Fruit fly (Drosophila melanogaster) whole organism, embryonic: ENCODE data around the gene CG5810.

ENCODE experiments used
- Atf-2 ChIP-seq: fragments of 200-800 bp; sonication (Bioruptor generic); optimal IDR thresholded peaks from 2 replicates; lab custom pipeline; 2016; ENCODE audit warnings: missing biosample characterization, missing genetic modification characterization
- BtbVII ChIP-seq: fragments of 200-800 bp; sonication (Bioruptor generic); optimal IDR thresholded peaks from 3 replicates; lab custom pipeline; 2017; ENCODE audit warnings: missing biosample characterization, mild to moderate bottlenecking, missing genetic modification characterization
- CG10267 ChIP-seq: fragments of 200-800 bp; sonication (Bioruptor generic); optimal IDR thresholded peaks from 2 replicates; lab custom pipeline; 2018; ENCODE audit warnings: missing biosample characterization, mild to moderate bottlenecking, missing genetic modification characterization, moderate library complexity
- CG10654 ChIP-seq: fragments of 200-800 bp; sonication (Bioruptor generic); optimal IDR thresholded peaks from 2 replicates; lab custom pipeline; 2016; ENCODE audit warnings: missing biosample characterization, missing genetic modification characterization
- CG12236 ChIP-seq: fragments of 200-800 bp; sonication (Bioruptor generic); optimal IDR thresholded peaks from 2 replicates; lab custom pipeline; 2016; ENCODE audit warnings: missing biosample characterization, missing genetic modification characterization
- CG15514 ChIP-seq: fragments of 200-800 bp; sonication (Bioruptor generic); optimal IDR thresholded peaks from 3 replicates; lab custom pipeline; 2017; ENCODE audit warnings: missing biosample characterization, missing genetic modification characterization, mild to moderate bottlenecking, moderate library complexity, missing genetic modification reagents
- CG16815 ChIP-seq: fragments of 200-800 bp; sonication (Bioruptor generic); optimal IDR thresholded peaks from 3 replicates; lab custom pipeline; 2017; ENCODE audit warnings: missing biosample characterization, mild to moderate bottlenecking, missing genetic modification characterization
- CG17359 ChIP-seq: fragments of 200-800 bp; sonication (Bioruptor generic); optimal IDR thresholded peaks from 3 replicates; lab custom pipeline; 2018; ENCODE audit warnings: missing biosample characterization, mild to moderate bottlenecking, missing genetic modification characterization, moderate library complexity
- CG17385 ChIP-seq: fragments of 200-800 bp; sonication (Bioruptor generic); optimal IDR thresholded peaks from 3 replicates; lab custom pipeline; 2018; ENCODE audit warnings: missing biosample characterization, mild to moderate bottlenecking, missing genetic modification characterization
- CG17568 ChIP-seq: fragments of 200-800 bp; sonication (Bioruptor generic); optimal IDR thresholded peaks from 2 replicates; lab custom pipeline; 2018; ENCODE audit warnings: missing biosample characterization, mild to moderate bottlenecking, missing genetic modification characterization, moderate library complexity
- CG6654 ChIP-seq: fragments of 200-800 bp; sonication (Bioruptor generic); optimal IDR thresholded peaks from 2 replicates; lab custom pipeline; 2017; ENCODE audit warnings: missing biosample characterization, mild to moderate bottlenecking, missing genetic modification characterization
- CG6765 ChIP-seq: fragments of 200-800 bp; sonication (Bioruptor generic); optimal IDR thresholded peaks from 3 replicates; lab custom pipeline; 2017; ENCODE audit warnings: missing biosample characterization, mild to moderate bottlenecking, missing genetic modification characterization
- CG8089 ChIP-seq: fragments of 200-800 bp; sonication (Bioruptor generic); optimal IDR thresholded peaks from 3 replicates; lab custom pipeline; 2016; ENCODE audit warnings: missing biosample characterization, missing genetic modification characterization
- CHES-1-like ChIP-seq: fragments of 200-800 bp; sonication (Bioruptor generic); optimal IDR thresholded peaks from 2 replicates; lab custom pipeline; 2016; ENCODE audit warnings: missing biosample characterization, missing genetic modification characterization
- D ChIP-seq, 2 experiments: fragments of 200-800 bp in 1 of 2; fragments of >200 bp in 1 of 2; sonication (Bioruptor generic) in 1 of 2; optimal IDR thresholded peaks; 2 replicates in 1 of 2; 3 replicates in 1 of 2; lab custom pipeline; 2017; ENCODE audit warnings: mild to moderate bottlenecking in 1 of 2, missing biosample characterization in 1 of 2, missing genetic modification characterization in 1 of 2, missing genetic modification reagents in 1 of 2
- D19B ChIP-seq: fragments of 200-800 bp; sonication (Bioruptor generic); optimal IDR thresholded peaks from 2 replicates; lab custom pipeline; 2017; ENCODE audit warnings: missing biosample characterization, mild to moderate bottlenecking, missing genetic modification characterization
- Dek ChIP-seq: fragments of 200-800 bp; sonication (Bioruptor generic); optimal IDR thresholded peaks from 3 replicates; lab custom pipeline; 2019; ENCODE audit warnings: missing biosample characterization, mild to moderate bottlenecking, missing genetic modification characterization, moderate library complexity
- Dp ChIP-seq: fragments of 200-800 bp; sonication (Bioruptor generic); optimal IDR thresholded peaks from 2 replicates; lab custom pipeline; 2018; ENCODE audit warnings: missing biosample characterization, mild to moderate bottlenecking, missing genetic modification characterization, moderate library complexity
- Eip74EF ChIP-seq, 2 experiments: fragments of 200-800 bp in 1 of 2; fragments of >200 bp in 1 of 2; sonication (Bioruptor generic) in 1 of 2; optimal IDR thresholded peaks; 2 replicates each; lab custom pipeline; 2017 to 2019; ENCODE audit warnings: missing biosample characterization in 2 of 2, missing genetic modification characterization in 2 of 2, mild to moderate bottlenecking in 1 of 2, moderate library complexity in 1 of 2
- Jarid2 ChIP-seq: fragments of 200-800 bp; sonication (Bioruptor generic); optimal IDR thresholded peaks from 3 replicates; lab custom pipeline; 2017; ENCODE audit warnings: mild to moderate bottlenecking, missing biosample characterization, missing genetic modification reagents, missing genetic modification characterization
- Med ChIP-seq: fragments of 200-800 bp; sonication (Bioruptor generic); peaks from one replicate; lab custom pipeline; 2016; ENCODE audit warnings: missing biosample characterization, missing genetic modification characterization, mild to moderate bottlenecking, inconsistent platforms, moderate library complexity
- Mrtf ChIP-seq: fragments of 200-800 bp; sonication (Bioruptor generic); IDR thresholded peaks from 3 replicates; pipeline ENCODE4 v1.3.6; 2022; ENCODE audit warnings: missing biosample characterization, missing genetic modification characterization
- Spps ChIP-seq: fragments of 200-800 bp; sonication (Bioruptor generic); optimal IDR thresholded peaks from 2 replicates; lab custom pipeline; 2018; ENCODE audit warnings: missing biosample characterization, mild to moderate bottlenecking, missing genetic modification characterization
- bbx ChIP-seq: fragments of 200-800 bp; sonication (Bioruptor generic); IDR thresholded peaks from 2 replicates; pipeline ENCODE4 v1.3.6; 2022; ENCODE audit warnings: missing biosample characterization, missing genetic modification characterization; ENCODE audit not compliant: partially characterized antibody
- bigmax ChIP-seq: fragments of 200-800 bp; sonication (Bioruptor generic); optimal IDR thresholded peaks from 2 replicates; lab custom pipeline; 2018; ENCODE audit warnings: missing biosample characterization, mild to moderate bottlenecking, missing genetic modification characterization
- br ChIP-seq: fragments of >200 bp; optimal IDR thresholded peaks from 2 replicates; lab custom pipeline; 2017
- chinmo ChIP-seq: fragments of 200-800 bp; sonication (Bioruptor generic); IDR thresholded peaks from 4 replicates; pipeline ENCODE4 v1.3.6; 2022; ENCODE audit warnings: missing biosample characterization, missing genetic modification characterization; ENCODE audit not compliant: partially characterized antibody
- da ChIP-seq: fragments of 200-800 bp; sonication (Bioruptor generic); optimal IDR thresholded peaks from 2 replicates; lab custom pipeline; 2016; ENCODE audit warnings: missing biosample characterization, missing genetic modification characterization
- dpn ChIP-seq, 2 experiments: fragments of 200-800 bp; sonication (Bioruptor generic); optimal IDR thresholded peaks; 3 replicates each; lab custom pipeline; 2016; ENCODE audit warnings: missing biosample characterization in 2 of 2, missing genetic modification characterization in 2 of 2
- ewg ChIP-seq: fragments of 200-800 bp; sonication (Bioruptor generic); optimal IDR thresholded peaks from 3 replicates; lab custom pipeline; 2017; ENCODE audit warnings: mild to moderate bottlenecking, missing biosample characterization, missing genetic modification reagents, missing genetic modification characterization
- exex ChIP-seq: fragments of 200-800 bp; sonication (Bioruptor generic); optimal IDR thresholded peaks from 4 replicates; lab custom pipeline; 2018; ENCODE audit warnings: missing biosample characterization, mild to moderate bottlenecking, missing genetic modification characterization, moderate library complexity
- hb ChIP-seq: fragments of 200-800 bp; sonication (Bioruptor generic); IDR thresholded peaks from 3 replicates; pipeline ENCODE4 v1.3.6; 2022; ENCODE audit warnings: missing biosample characterization, missing genetic modification characterization; ENCODE audit not compliant: partially characterized antibody
- lbe ChIP-seq: fragments of 200-800 bp; sonication (Bioruptor generic); optimal IDR thresholded peaks from 2 replicates; lab custom pipeline; 2016; ENCODE audit warnings: missing biosample characterization, mild to moderate bottlenecking, missing genetic modification characterization
- lilli ChIP-seq: fragments of 200-800 bp; sonication (Bioruptor generic); optimal IDR thresholded peaks from 3 replicates; lab custom pipeline; 2016; ENCODE audit warnings: missing biosample characterization, missing genetic modification characterization
- mirr ChIP-seq: fragments of 200-800 bp; sonication (Bioruptor generic); optimal IDR thresholded peaks from 3 replicates; lab custom pipeline; 2018; ENCODE audit warnings: missing biosample characterization, mild to moderate bottlenecking, missing genetic modification characterization
- nerfin-2 ChIP-seq: fragments of 200-800 bp; sonication (Bioruptor generic); IDR thresholded peaks from 2 replicates; pipeline ENCODE4 v1.3.6; 2022; ENCODE audit warnings: missing biosample characterization, missing genetic modification characterization; ENCODE audit not compliant: partially characterized antibody
- nom ChIP-seq: fragments of 200-800 bp; sonication (Bioruptor generic); optimal IDR thresholded peaks from 2 replicates; lab custom pipeline; 2017; ENCODE audit warnings: missing biosample characterization, missing genetic modification characterization, mild to moderate bottlenecking, moderate library complexity, missing genetic modification reagents
- p53 ChIP-seq: fragments of 200-800 bp; sonication (Bioruptor generic); optimal IDR thresholded peaks from 2 replicates; lab custom pipeline; 2016; ENCODE audit warnings: missing biosample characterization, missing genetic modification characterization
- pho ChIP-seq: fragments of 200-800 bp; sonication (Bioruptor generic); optimal IDR thresholded peaks from 2 replicates; lab custom pipeline; 2016; ENCODE audit warnings: missing biosample characterization, missing genetic modification characterization
- ranshi ChIP-seq: fragments of 200-800 bp; sonication (Bioruptor generic); IDR thresholded peaks from 2 replicates; pipeline ENCODE4 v1.3.6; 2022; ENCODE audit warnings: missing biosample characterization, missing genetic modification characterization
- row ChIP-seq: fragments of 200-800 bp; sonication (Bioruptor generic); IDR thresholded peaks from 3 replicates; pipeline ENCODE4 v1.3.6; 2022; ENCODE audit warnings: missing biosample characterization, missing genetic modification characterization
- sd ChIP-seq: fragments of 200-800 bp; sonication (Bioruptor generic); optimal IDR thresholded peaks from 3 replicates; lab custom pipeline; 2018; ENCODE audit warnings: missing biosample characterization, mild to moderate bottlenecking, missing genetic modification characterization, moderate library complexity
- tgo ChIP-seq: fragments of 200-800 bp; sonication (Bioruptor generic); IDR thresholded peaks from 3 replicates; pipeline ENCODE4 v1.3.6; 2022; ENCODE audit warnings: missing biosample characterization, missing genetic modification characterization
- tin ChIP-seq: fragments of 200-800 bp; sonication (Bioruptor generic); optimal IDR thresholded peaks from 3 replicates; lab custom pipeline; 2016; ENCODE audit warnings: missing biosample characterization, missing genetic modification characterization
- tll ChIP-seq, 2 experiments: fragments of 200-800 bp in 1 of 2; fragments of >200 bp in 1 of 2; sonication (Bioruptor generic) in 1 of 2; optimal IDR thresholded peaks; 2 replicates each; lab custom pipeline; 2017 to 2019; ENCODE audit warnings: missing biosample characterization in 2 of 2, missing genetic modification characterization in 2 of 2, mild to moderate bottlenecking in 1 of 2, moderate library complexity in 1 of 2
- toy ChIP-seq: fragments of 200-800 bp; sonication (Bioruptor generic); IDR thresholded peaks from 2 replicates; pipeline ENCODE4 v1.3.6; 2022; ENCODE audit warnings: missing biosample characterization, missing genetic modification characterization
- twi ChIP-seq: fragments of 200-800 bp; optimal IDR thresholded peaks from 2 replicates; lab custom pipeline; 2019; ENCODE audit warnings: missing biosample characterization, mild to moderate bottlenecking, missing genetic modification characterization, moderate library complexity

CG5810 gene

dm6 chr3R:21199085-21199899 lies 35.7 kb downstream of the CG5810 start:
- no peak for TF ChIP-seq CG17568 (GFP tag; lab: Kevin White, UChicago)
- TF ChIP-seq CG16815 = no peak
- no peak for TF ChIP-seq CG17385 (GFP tag; lab: Kevin White, UChicago)
- TF ChIP-seq CG10267 (tag; lab: Kevin White, UChicago) = no peak
- TF ChIP-seq CG12236 (GFP tag; lab: Kevin White, UChicago) = no peak
- 0 out of 2 replicates have a peak, but pooled peaks have one; percentile 12 for TF ChIP-seq bbx (GFP tag; lab: Robert Waterston, UW)
- TF ChIP-seq nom (GFP tag; lab: Kevin White, UChicago) = peak; percentile 3
- TF ChIP-seq lbe (GFP tag; lab: Kevin White, UChicago) = peak; percentile 6
- TF ChIP-seq ranshi (GFP tag; lab: Robert Waterston, UW) = peak; percentile 4; the same call in 1 of the 2 replicates
- no peak for TF ChIP-seq CG15514 (GFP tag; lab: Kevin White, UChicago)
- no peak for TF ChIP-seq Atf-2
- TF ChIP-seq dpn (GFP tag; optimal IDR thresholded peaks at IDR 0.05; lab: Kevin White, UChicago) = no peak
- TF ChIP-seq sd (tag; lab: Kevin White, UChicago) = peak; percentile 25
- TF ChIP-seq Med (GFP tag; lab: Kevin White, UChicago) = peak; percentile 37
- no peak for TF ChIP-seq br (lab: Kevin White, UChicago)
- TF ChIP-seq CHES-1-like (GFP tag; lab: Kevin White, UChicago) = no peak
- no peak for TF ChIP-seq CG10654 (GFP tag; lab: Kevin White, UChicago)
- TF ChIP-seq tgo (GFP tag; lab: Robert Waterston, UW) = no peak
- TF ChIP-seq Jarid2 = peak; percentile 47
- no peak for TF ChIP-seq Mrtf (GFP tag; lab: Robert Waterston, UW)
- peak; percentile 38 for TF ChIP-seq mirr (GFP tag; lab: Kevin White, UChicago)
- TF ChIP-seq toy = no peak
- no peak for TF ChIP-seq da
- TF ChIP-seq CG8089 (GFP tag; lab: Kevin White, UChicago) = no peak
- peak; percentile 55 for TF ChIP-seq exex (tag; lab: Kevin White, UChicago)
- no peak for TF ChIP-seq nerfin-2
- TF ChIP-seq tll (GFP tag; optimal IDR thresholded peaks at IDR 0.05; lab: Kevin White, UChicago) = no peak
- no peak for TF ChIP-seq hb (GFP tag; lab: Robert Waterston, UW)
- TF ChIP-seq D (optimal IDR thresholded peaks at IDR 0.05; lab: Kevin White, UChicago) = no peak
- no peak for TF ChIP-seq D (GFP tag; optimal IDR thresholded peaks at IDR 0.05; lab: Kevin White, UChicago)
- TF ChIP-seq Dp (GFP tag; lab: Kevin White, UChicago) = no peak
- TF ChIP-seq ewg (GFP tag; lab: Kevin White, UChicago) = no peak
- TF ChIP-seq chinmo (GFP tag; lab: Robert Waterston, UW) = 0 out of 4 replicates have a peak, but pooled peaks have one; percentile 50
- TF ChIP-seq twi = no peak
- no peak for TF ChIP-seq BtbVII
- TF ChIP-seq D19B (GFP tag; lab: Kevin White, UChicago) = no peak
- TF ChIP-seq row = no peak
- no peak for TF ChIP-seq Spps (tag; lab: Kevin White, UChicago)
- no peak for TF ChIP-seq p53 (GFP tag; lab: Kevin White, UChicago)
- no peak for TF ChIP-seq lilli
- no peak for TF ChIP-seq tin
- no peak for TF ChIP-seq CG6654
- TF ChIP-seq CG17359 (tag; lab: Kevin White, UChicago) = no peak
- no peak for TF ChIP-seq Eip74EF (GFP tag; optimal IDR thresholded peaks at IDR 0.05; lab: Kevin White, UChicago)
- TF ChIP-seq pho (GFP tag; lab: Kevin White, UChicago) = no peak
- peak; percentile 47 for TF ChIP-seq bigmax (GFP tag; lab: Kevin White, UChicago)
- TF ChIP-seq CG6765 = no peak
- no peak for TF ChIP-seq Dek (tag; lab: Kevin White, UChicago)
